Fruit fly (Drosophila melanogaster) whole organism, prepupa: ENCODE results near the gene CG18547.
A peak's percentile ranks its signal among the peaks of the same experiment; 100 is the strongest.

Experiments
- Blimp-1 ChIP-seq: fragments of 200-800 bp; sonication (Bioruptor generic); optimal IDR thresholded peaks from 3 replicates; lab custom pipeline; 2017; ENCODE audit warnings: missing biosample characterization, missing genetic modification characterization, mild to moderate bottlenecking, moderate library complexity, missing genetic modification reagents
- CG10631 ChIP-seq: fragments of 200-800 bp; sonication (Bioruptor generic); optimal IDR thresholded peaks from 2 replicates; lab custom pipeline; 2016; ENCODE audit warnings: missing biosample characterization, missing genetic modification characterization
- CG10669 ChIP-seq: fragments of 200-800 bp; sonication (Bioruptor generic); optimal IDR thresholded peaks from 3 replicates; lab custom pipeline; 2018; ENCODE audit warnings: missing biosample characterization, mild to moderate bottlenecking, missing genetic modification characterization, moderate library complexity
- CG11762 ChIP-seq: fragments of 200-800 bp; sonication (Bioruptor generic); optimal IDR thresholded peaks from 3 replicates; lab custom pipeline; 2016; ENCODE audit warnings: missing biosample characterization, missing genetic modification characterization; ENCODE audit not compliant: insufficient read depth
- CG11902 ChIP-seq: fragments of 200-800 bp; sonication (Bioruptor generic); optimal IDR thresholded peaks from 3 replicates; lab custom pipeline; 2016; ENCODE audit warnings: missing biosample characterization, missing genetic modification characterization
- CG15336 ChIP-seq: fragments of 200-800 bp; sonication (Bioruptor generic); IDR thresholded peaks from 2 replicates; pipeline ENCODE4 v1.3.6; 2022; ENCODE audit warnings: missing biosample characterization, missing genetic modification characterization
- CG1621 ChIP-seq: fragments of 200-800 bp; sonication (Bioruptor generic); optimal IDR thresholded peaks from 3 replicates; lab custom pipeline; 2018; ENCODE audit warnings: missing biosample characterization, mild to moderate bottlenecking, missing genetic modification characterization
- CG16779 ChIP-seq: fragments of 200-800 bp; sonication (Bioruptor generic); optimal IDR thresholded peaks from 3 replicates; lab custom pipeline; 2017; ENCODE audit warnings: missing biosample characterization, mild to moderate bottlenecking, missing genetic modification characterization
- CG3032 ChIP-seq: fragments of 200-800 bp; optimal IDR thresholded peaks from 2 replicates; lab custom pipeline; 2019; ENCODE audit warnings: missing biosample characterization, mild to moderate bottlenecking, missing genetic modification characterization, moderate library complexity
- CG31627 ChIP-seq: fragments of 200-800 bp; sonication (Bioruptor generic); optimal IDR thresholded peaks from 3 replicates; lab custom pipeline; 2016; ENCODE audit warnings: missing biosample characterization, missing genetic modification characterization
- CG34406 ChIP-seq: fragments of 200-800 bp; sonication (Bioruptor generic); optimal IDR thresholded peaks from 3 replicates; lab custom pipeline; 2016; ENCODE audit warnings: missing biosample characterization, missing genetic modification characterization
- CG3919 ChIP-seq: fragments of 200-800 bp; sonication (Bioruptor generic); optimal IDR thresholded peaks from 3 replicates; lab custom pipeline; 2016; ENCODE audit warnings: missing biosample characterization, missing genetic modification characterization
- CG6276 ChIP-seq: fragments of 200-800 bp; sonication (Bioruptor generic); optimal IDR thresholded peaks from 2 replicates; lab custom pipeline; 2017; ENCODE audit warnings: missing biosample characterization, mild to moderate bottlenecking, missing genetic modification characterization
- CG6792 ChIP-seq: fragments of 200-800 bp; sonication (Bioruptor generic); optimal IDR thresholded peaks from 3 replicates; lab custom pipeline; 2016; ENCODE audit warnings: missing biosample characterization, missing genetic modification characterization
- CG6808 ChIP-seq: fragments of 200-800 bp; sonication (Bioruptor generic); optimal IDR thresholded peaks from 3 replicates; lab custom pipeline; 2017; ENCODE audit warnings: missing biosample characterization, missing genetic modification characterization, mild to moderate bottlenecking, moderate library complexity, missing genetic modification reagents
- CG6854 ChIP-seq: fragments of 200-800 bp; sonication (Bioruptor generic); optimal IDR thresholded peaks from 2 replicates; lab custom pipeline; 2017; ENCODE audit warnings: missing biosample characterization, mild to moderate bottlenecking, missing genetic modification characterization
- CG7368 ChIP-seq: fragments of 200-800 bp; sonication (Bioruptor generic); optimal IDR thresholded peaks from 3 replicates; lab custom pipeline; 2016; ENCODE audit warnings: missing biosample characterization, missing genetic modification characterization
- CG8119 ChIP-seq: fragments of 200-800 bp; sonication (Bioruptor generic); IDR thresholded peaks from 3 replicates; pipeline ENCODE4 v1.3.6; 2022; ENCODE audit warnings: missing biosample characterization, missing genetic modification characterization
- CG8319 ChIP-seq: fragments of 200-800 bp; sonication (Bioruptor generic); optimal IDR thresholded peaks from 3 replicates; lab custom pipeline; 2016; ENCODE audit warnings: missing biosample characterization, missing genetic modification characterization
- CG8632 ChIP-seq: fragments of 200-800 bp; sonication (Bioruptor generic); optimal IDR thresholded peaks from 3 replicates; lab custom pipeline; 2016; ENCODE audit warnings: missing biosample characterization, missing genetic modification characterization
- CG9139 ChIP-seq: fragments of 200-800 bp; sonication (Bioruptor generic); optimal IDR thresholded peaks from 3 replicates; lab custom pipeline; 2017; ENCODE audit warnings: missing biosample characterization, mild to moderate bottlenecking, missing genetic modification characterization
- Eip75B ChIP-seq: fragments of 200-800 bp; sonication (Bioruptor generic); optimal IDR thresholded peaks from 3 replicates; lab custom pipeline; 2016; ENCODE audit warnings: missing biosample characterization, missing genetic modification characterization
- Eip78C ChIP-seq: fragments of 200-800 bp; sonication (Bioruptor generic); peaks from one replicate; lab custom pipeline; 2016; ENCODE audit warnings: missing biosample characterization, missing genetic modification characterization
- Eip93F ChIP-seq: fragments of 200-800 bp; sonication (Bioruptor generic); optimal IDR thresholded peaks from 2 replicates; lab custom pipeline; 2016; ENCODE audit warnings: missing biosample characterization, mild to moderate bottlenecking, missing genetic modification characterization
- Ets21C ChIP-seq: fragments of 200-800 bp; sonication (Bioruptor generic); optimal IDR thresholded peaks from 3 replicates; lab custom pipeline; 2016; ENCODE audit warnings: missing biosample characterization, missing genetic modification characterization
- Gug ChIP-seq: fragments of 200-800 bp; sonication (Bioruptor generic); IDR thresholded peaks from 2 replicates; pipeline ENCODE4 v1.3.6; 2022; ENCODE audit warnings: missing biosample characterization, missing genetic modification characterization
- Hr38 ChIP-seq: sonication (Bioruptor generic); optimal IDR thresholded peaks from 2 replicates; lab custom pipeline; 2016; ENCODE audit warnings: missing biosample characterization, missing genetic modification characterization
- Hr39 ChIP-seq: fragments of 200-800 bp; sonication (Bioruptor generic); optimal IDR thresholded peaks from 2 replicates; lab custom pipeline; 2016; ENCODE audit warnings: missing biosample characterization, missing genetic modification characterization
- Hr4 ChIP-seq: fragments of 200-800 bp; sonication (Bioruptor generic); optimal IDR thresholded peaks from 3 replicates; lab custom pipeline; 2016; ENCODE audit warnings: missing biosample characterization, missing genetic modification characterization
- Lpt ChIP-seq: fragments of 200-800 bp; sonication (Bioruptor generic); optimal IDR thresholded peaks from 3 replicates; lab custom pipeline; 2016; ENCODE audit warnings: missing biosample characterization, missing genetic modification characterization
- Met ChIP-seq: fragments of 200-800 bp; sonication (Bioruptor generic); optimal IDR thresholded peaks from 3 replicates; lab custom pipeline; 2016; ENCODE audit warnings: missing biosample characterization, missing genetic modification characterization
- OdsH ChIP-seq: fragments of 200-800 bp; sonication (Bioruptor generic); optimal IDR thresholded peaks from 3 replicates; lab custom pipeline; 2016; ENCODE audit warnings: missing biosample characterization, missing genetic modification characterization
- Smox ChIP-seq: fragments of 200-800 bp; sonication (Bioruptor generic); optimal IDR thresholded peaks from 3 replicates; lab custom pipeline; 2016; ENCODE audit warnings: missing biosample characterization, missing genetic modification characterization
- Sox102F ChIP-seq: fragments of 200-800 bp; sonication (Bioruptor generic); optimal IDR thresholded peaks from 2 replicates; lab custom pipeline; 2016; ENCODE audit warnings: missing biosample characterization, mild to moderate bottlenecking, missing genetic modification characterization
- Sox14 ChIP-seq: fragments of 200-800 bp; sonication (Bioruptor generic); optimal IDR thresholded peaks from 3 replicates; lab custom pipeline; 2016; ENCODE audit warnings: missing biosample characterization, missing genetic modification characterization
- Sox15 ChIP-seq: fragments of 200-800 bp; sonication (Bioruptor generic); optimal IDR thresholded peaks from 3 replicates; lab custom pipeline; 2016; ENCODE audit warnings: missing biosample characterization, missing genetic modification characterization
- achi ChIP-seq: fragments of 200-800 bp; sonication (Bioruptor generic); optimal IDR thresholded peaks from 3 replicates; lab custom pipeline; 2016; ENCODE audit warnings: missing biosample characterization, missing genetic modification characterization
- acj6 ChIP-seq: fragments of 200-800 bp; sonication (Bioruptor generic); optimal IDR thresholded peaks from 3 replicates; lab custom pipeline; 2016; ENCODE audit warnings: missing biosample characterization, missing genetic modification characterization
- cyc ChIP-seq: fragments of 200-800 bp; sonication (Bioruptor generic); optimal IDR thresholded peaks from 3 replicates; lab custom pipeline; 2016; ENCODE audit warnings: missing biosample characterization, missing genetic modification characterization
- dac ChIP-seq: fragments of 200-800 bp; sonication (Bioruptor generic); optimal IDR thresholded peaks from 2 replicates; lab custom pipeline; 2017; ENCODE audit warnings: missing biosample characterization, mild to moderate bottlenecking, missing genetic modification characterization
- eg ChIP-seq: fragments of 200-800 bp; sonication (Bioruptor generic); IDR thresholded peaks from 3 replicates; pipeline ENCODE4 v1.3.6; 2022; ENCODE audit warnings: missing biosample characterization, missing genetic modification characterization
- esn ChIP-seq: fragments of 200-800 bp; sonication (Bioruptor generic); optimal IDR thresholded peaks from 2 replicates; lab custom pipeline; 2016; ENCODE audit warnings: missing biosample characterization, mild to moderate bottlenecking, missing genetic modification characterization, moderate library complexity
- fd59A ChIP-seq: fragments of 200-800 bp; sonication (Bioruptor generic); optimal IDR thresholded peaks from 2 replicates; lab custom pipeline; 2017; ENCODE audit warnings: missing biosample characterization, mild to moderate bottlenecking, missing genetic modification characterization, missing genetic modification reagents
- fkh ChIP-seq: fragments of 200-800 bp; sonication (Bioruptor generic); optimal IDR thresholded peaks from 3 replicates; lab custom pipeline; 2017; ENCODE audit warnings: missing biosample characterization, mild to moderate bottlenecking, missing genetic modification characterization, moderate library complexity
- lz ChIP-seq: fragments of 200-800 bp; sonication (Bioruptor generic); optimal IDR thresholded peaks from 3 replicates; lab custom pipeline; 2016; ENCODE audit warnings: missing biosample characterization, missing genetic modification characterization
- spab ChIP-seq: fragments of 200-800 bp; sonication (Bioruptor generic); optimal IDR thresholded peaks from 2 replicates; lab custom pipeline; 2017; ENCODE audit warnings: missing biosample characterization, mild to moderate bottlenecking, missing genetic modification characterization, missing genetic modification reagents
- ss ChIP-seq, 2 experiments: fragments of 200-800 bp; sonication (Bioruptor generic); optimal IDR thresholded peaks; 2 replicates in 1 of 2; 3 replicates in 1 of 2; lab custom pipeline; 2017 to 2018; ENCODE audit warnings: mild to moderate bottlenecking in 2 of 2, missing biosample characterization in 2 of 2, missing genetic modification characterization in 2 of 2, moderate library complexity in 1 of 2
- topi ChIP-seq: fragments of 200-800 bp; sonication (Bioruptor generic); optimal IDR thresholded peaks from 3 replicates; lab custom pipeline; 2016; ENCODE audit warnings: missing biosample characterization, missing genetic modification characterization
- vri ChIP-seq: fragments of 200-800 bp; sonication (Bioruptor generic); optimal IDR thresholded peaks from 3 replicates; lab custom pipeline; 2016; ENCODE audit warnings: missing biosample characterization, mild to moderate bottlenecking, missing genetic modification characterization

CG18547 gene

DNA sequence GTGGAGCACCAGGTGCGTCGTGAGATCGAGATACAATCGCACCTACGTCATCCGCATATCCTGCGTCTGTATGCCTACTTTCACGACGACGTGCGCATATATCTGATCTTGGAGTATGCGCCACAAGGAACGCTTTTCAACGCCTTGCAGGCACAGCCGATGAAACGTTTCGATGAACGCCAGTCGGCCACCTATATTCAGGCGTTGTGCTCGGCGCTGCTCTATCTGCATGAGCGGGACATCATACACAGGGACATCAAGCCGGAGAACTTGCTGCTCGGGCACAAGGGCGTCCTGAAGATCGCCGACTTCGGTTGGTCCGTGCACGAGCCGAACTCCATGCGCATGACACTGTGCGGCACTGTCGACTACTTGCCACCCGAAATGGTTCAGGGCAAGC is 16.2 kb downstream of the CG18547 start:
- TF ChIP-seq CG8319 (no peak), fd59A (GFP tag; lab: Kevin White, UChicago) (no peak), CG9139 (no peak), spab (GFP tag; lab: Kevin White, UChicago) (no peak), Eip78C (GFP tag; lab: Kevin White, UChicago) (no peak), vri (GFP tag; lab: Kevin White, UChicago) (no peak), CG1621 (no peak), CG15336 (GFP tag; lab: Robert Waterston, UW) (no peak), CG6808 (no peak), cyc (GFP tag; lab: Kevin White, UChicago) (no peak)
- TF ChIP-seq, all 60 proteins: peak for 0

DNA sequence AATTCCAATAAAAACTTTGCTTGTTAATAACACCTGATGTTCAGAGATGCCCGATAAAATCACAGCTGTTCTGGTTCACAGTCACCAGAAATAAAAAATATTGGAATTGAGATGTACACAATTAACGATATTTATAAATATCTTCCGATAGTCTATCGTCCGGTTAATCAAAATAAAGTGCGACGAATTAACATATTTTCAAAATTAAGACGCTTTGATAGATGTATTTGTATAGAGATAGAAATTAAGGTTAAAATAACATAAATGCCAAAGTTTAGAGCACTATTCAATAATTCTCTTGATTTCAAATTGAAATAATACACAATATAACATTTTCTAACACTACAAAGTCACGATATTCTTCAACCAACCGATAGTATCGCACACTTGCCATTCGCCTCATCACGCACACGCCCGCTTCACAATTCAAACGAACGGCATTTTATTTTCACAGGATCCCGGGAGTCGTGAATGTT is 17.4 kb downstream of the CG18547 start, which contains the start of the genes CG3281 and aurA:
Gene CG3281, minus strand, starts transcription at position 67 of the 476 bp plus-strand sequence.
Gene aurA, plus strand, starts transcription at position 386 of the 476 bp plus-strand sequence.
- peak; percentile 0 for TF ChIP-seq dac (GFP tag; lab: Kevin White, UChicago)
- peak; percentile 41 for TF ChIP-seq Lpt (GFP tag; lab: Kevin White, UChicago)
- TF ChIP-seq CG11762 (GFP tag; lab: Kevin White, UChicago): peak; percentile 37
- peak; percentile 80 for TF ChIP-seq cyc (GFP tag; lab: Kevin White, UChicago)
- no peak for TF ChIP-seq vri (GFP tag; lab: Kevin White, UChicago)
- no peak for TF ChIP-seq Blimp-1
- TF ChIP-seq Ets21C (GFP tag; lab: Kevin White, UChicago): peak; percentile 61
- TF ChIP-seq CG1621: no peak
- peak; percentile 28; the same call in 1 of the 2 replicates for TF ChIP-seq Gug (GFP tag; lab: Robert Waterston, UW)
- no peak for TF ChIP-seq Hr38 (GFP tag; lab: Kevin White, UChicago)
- peak; percentile 70 for TF ChIP-seq OdsH (GFP tag; lab: Kevin White, UChicago)
- TF ChIP-seq ss (GFP tag; optimal IDR thresholded peaks at IDR 0.05; lab: Kevin White, UChicago): peak; percentile 9 to 38
- no peak for TF ChIP-seq spab (GFP tag; lab: Kevin White, UChicago)
- TF ChIP-seq Hr4 (GFP tag; lab: Kevin White, UChicago): peak; percentile 73
- TF ChIP-seq eg: no peak
- peak; percentile 82 for TF ChIP-seq CG31627 (GFP tag; lab: Kevin White, UChicago)
- no peak for TF ChIP-seq Smox (GFP tag; lab: Kevin White, UChicago)
- peak; percentile 5 for TF ChIP-seq CG7368 (GFP tag; lab: Kevin White, UChicago)
- peak; percentile 32 for TF ChIP-seq CG6808
- TF ChIP-seq acj6: peak; percentile 66
- peak; percentile 78 for TF ChIP-seq lz
- peak; percentile 59 for TF ChIP-seq achi (GFP tag; lab: Kevin White, UChicago)
- no peak for TF ChIP-seq CG6276 (GFP tag; lab: Kevin White, UChicago)
- TF ChIP-seq CG3032 (tag; lab: Kevin White, UChicago): peak; percentile 75
- TF ChIP-seq Met (GFP tag; lab: Kevin White, UChicago): no peak
- peak; percentile 75 for TF ChIP-seq Sox14 (GFP tag; lab: Kevin White, UChicago)
- TF ChIP-seq CG10669 (GFP tag; lab: Kevin White, UChicago): peak; percentile 44
- no peak for TF ChIP-seq CG15336 (GFP tag; lab: Robert Waterston, UW)
- peak; percentile 53 for TF ChIP-seq CG34406 (GFP tag; lab: Kevin White, UChicago)
- TF ChIP-seq Sox102F (GFP tag; lab: Kevin White, UChicago): no peak
- peak; percentile 83 for TF ChIP-seq esn (GFP tag; lab: Kevin White, UChicago)
- TF ChIP-seq fkh: no peak
- peak; percentile 83 for TF ChIP-seq CG10631 (GFP tag; lab: Kevin White, UChicago)
- no peak for TF ChIP-seq CG6854 (GFP tag; lab: Kevin White, UChicago)
- TF ChIP-seq CG3919 (GFP tag; lab: Kevin White, UChicago): no peak
- TF ChIP-seq fd59A (GFP tag; lab: Kevin White, UChicago): no peak
- 0 out of 3 replicates have a peak, but pooled peaks have one; percentile 21 for TF ChIP-seq CG8119
- no peak for TF ChIP-seq CG16779 (tag; lab: Kevin White, UChicago)
- TF ChIP-seq CG9139: no peak
- TF ChIP-seq CG8319: peak; percentile 51
- peak; percentile 68 for TF ChIP-seq Sox15 (GFP tag; lab: Kevin White, UChicago)
- TF ChIP-seq CG6792: peak; percentile 46
- peak; percentile 74 for TF ChIP-seq Eip75B (GFP tag; lab: Kevin White, UChicago)
- TF ChIP-seq topi (GFP tag; lab: Kevin White, UChicago): peak; percentile 74
- TF ChIP-seq Hr39 (GFP tag; lab: Kevin White, UChicago): peak; percentile 80
- peak; percentile 51 for TF ChIP-seq CG11902
- TF ChIP-seq Eip93F (GFP tag; lab: Kevin White, UChicago): no peak
- TF ChIP-seq CG8632 (GFP tag; lab: Kevin White, UChicago): peak; percentile 5
